Fruit fly (Drosophila melanogaster) whole organism, embryonic: ENCODE results near the gene CG3726.

Experiments used
- CG10321 ChIP-seq: fragments of 200-800 bp; sonication (Bioruptor generic); IDR thresholded peaks from 2 replicates; pipeline ENCODE4 v1.3.6; 2022; ENCODE audit warnings: missing biosample characterization, missing genetic modification characterization
- CG10959 ChIP-seq: fragments of 200-800 bp; sonication (Bioruptor generic); IDR thresholded peaks from 2 replicates; pipeline ENCODE4 v1.3.6; 2022; ENCODE audit warnings: missing biosample characterization, missing genetic modification characterization
- CG11696 ChIP-seq: fragments of 200-800 bp; sonication (Bioruptor generic); IDR thresholded peaks from 2 replicates; pipeline ENCODE4 v1.3.6; 2022; ENCODE audit warnings: missing biosample characterization, missing genetic modification characterization
- CG14441 ChIP-seq: fragments of 200-800 bp; sonication (Bioruptor generic); IDR thresholded peaks from 2 replicates; pipeline ENCODE4 v1.3.6; 2022; ENCODE audit warnings: missing biosample characterization, missing genetic modification characterization
- CG15073 ChIP-seq: fragments of 200-800 bp; sonication (Bioruptor generic); optimal IDR thresholded peaks from 2 replicates; lab custom pipeline; 2016; ENCODE audit warnings: missing biosample characterization, missing genetic modification characterization
- CG18599 ChIP-seq: fragments of 200-800 bp; sonication (Bioruptor generic); optimal IDR thresholded peaks from 3 replicates; lab custom pipeline; 2017; ENCODE audit warnings: missing biosample characterization, missing genetic modification characterization, mild to moderate bottlenecking, moderate library complexity, missing genetic modification reagents
- CG2116 ChIP-seq: fragments of 200-800 bp; sonication (Bioruptor generic); optimal IDR thresholded peaks from 3 replicates; lab custom pipeline; 2018; ENCODE audit warnings: missing biosample characterization, mild to moderate bottlenecking, missing genetic modification characterization
- CG2202 ChIP-seq: fragments of 200-800 bp; sonication (Bioruptor generic); optimal IDR thresholded peaks from 2 replicates; lab custom pipeline; 2018; ENCODE audit warnings: missing biosample characterization, mild to moderate bottlenecking, missing genetic modification characterization
- CG2875 ChIP-seq: fragments of 200-800 bp; sonication (Bioruptor generic); optimal IDR thresholded peaks from 2 replicates; lab custom pipeline; 2017; ENCODE audit warnings: missing biosample characterization, mild to moderate bottlenecking, missing genetic modification characterization, missing genetic modification reagents
- CG4424 ChIP-seq: fragments of 200-800 bp; sonication (Bioruptor generic); optimal IDR thresholded peaks from 3 replicates; lab custom pipeline; 2016; ENCODE audit warnings: missing biosample characterization, missing genetic modification characterization
- CG6689 ChIP-seq: fragments of 200-800 bp; sonication (Bioruptor generic); IDR thresholded peaks from 2 replicates; pipeline ENCODE4 v1.3.6; 2022; ENCODE audit warnings: missing biosample characterization, missing genetic modification characterization
- CG7786 ChIP-seq: fragments of 200-800 bp; sonication (Bioruptor generic); optimal IDR thresholded peaks from 2 replicates; lab custom pipeline; 2016; ENCODE audit warnings: missing biosample characterization, missing genetic modification characterization
- CG8281 ChIP-seq: fragments of 200-800 bp; sonication (Bioruptor generic); optimal IDR thresholded peaks from 2 replicates; lab custom pipeline; 2018; ENCODE audit warnings: missing biosample characterization, mild to moderate bottlenecking, missing genetic modification characterization, moderate library complexity
- CG8765 ChIP-seq: fragments of 200-800 bp; sonication (Bioruptor generic); IDR thresholded peaks from 2 replicates; pipeline ENCODE4 v1.3.6; 2022; ENCODE audit warnings: missing biosample characterization, missing genetic modification characterization
- Dbx ChIP-seq: fragments of 200-800 bp; sonication (Bioruptor generic); IDR thresholded peaks from 3 replicates; pipeline ENCODE4 v1.3.6; 2022; ENCODE audit warnings: missing biosample characterization, missing genetic modification characterization
- Dref ChIP-seq: fragments of 200-800 bp; sonication (Bioruptor generic); IDR thresholded peaks from 2 replicates; pipeline ENCODE4 v1.3.6; 2022; ENCODE audit warnings: missing biosample characterization, missing genetic modification characterization
- Eip74EF ChIP-seq, 2 experiments: fragments of 200-800 bp in 1 of 2; fragments of >200 bp in 1 of 2; sonication (Bioruptor generic) in 1 of 2; optimal IDR thresholded peaks; 2 replicates each; lab custom pipeline; 2017 to 2019; ENCODE audit warnings: missing biosample characterization in 2 of 2, missing genetic modification characterization in 2 of 2, mild to moderate bottlenecking in 1 of 2, moderate library complexity in 1 of 2
- Gug ChIP-seq: fragments of 200-800 bp; sonication (Bioruptor generic); IDR thresholded peaks from 4 replicates; pipeline ENCODE4 v1.3.6; 2022; ENCODE audit warnings: missing biosample characterization, missing genetic modification characterization
- Hand ChIP-seq: fragments of 200-800 bp; sonication (Bioruptor generic); optimal IDR thresholded peaks from 2 replicates; lab custom pipeline; 2017; ENCODE audit warnings: mild to moderate bottlenecking, missing biosample characterization, missing genetic modification reagents, missing genetic modification characterization
- HmgZ ChIP-seq: fragments of 200-800 bp; sonication (Bioruptor generic); optimal IDR thresholded peaks from 2 replicates; lab custom pipeline; 2018; ENCODE audit warnings: missing biosample characterization, mild to moderate bottlenecking, missing genetic modification characterization
- Hsf ChIP-seq: fragments of 200-800 bp; sonication (Bioruptor generic); optimal IDR thresholded peaks from 3 replicates; lab custom pipeline; 2016; ENCODE audit warnings: missing biosample characterization, missing genetic modification characterization
- Nf-YB ChIP-seq: fragments of 200-800 bp; sonication (Bioruptor generic); optimal IDR thresholded peaks from 3 replicates; lab custom pipeline; 2019; ENCODE audit warnings: missing biosample characterization, mild to moderate bottlenecking, missing genetic modification characterization, moderate library complexity
- Rfx ChIP-seq: fragments of 200-800 bp; sonication (Bioruptor generic); IDR thresholded peaks from 2 replicates; pipeline ENCODE4 v1.3.6; 2022; ENCODE audit warnings: missing biosample characterization, missing genetic modification characterization
- Sry-δ ChIP-seq: fragments of 200-800 bp; sonication (Bioruptor generic); optimal IDR thresholded peaks from 2 replicates; lab custom pipeline; 2016; ENCODE audit warnings: missing biosample characterization, missing genetic modification characterization
- Stat92E ChIP-seq, 3 experiments: fragments of >200 bp in 2 of 3; fragments of 200-800 bp in 1 of 3; sonication (Bioruptor generic) in 1 of 3; optimal IDR thresholded peaks; 2 replicates each; lab custom pipeline; 2017 to 2019; ENCODE audit warnings: missing biosample characterization in 3 of 3, missing genetic modification characterization in 3 of 3, mild to moderate bottlenecking in 1 of 3, moderate library complexity in 1 of 3
- Taf1 ChIP-seq: fragments of 200-800 bp; sonication (Bioruptor generic); IDR thresholded peaks from 2 replicates; pipeline ENCODE4 v1.3.6; 2022; ENCODE audit warnings: missing biosample characterization, missing genetic modification characterization
- ab ChIP-seq: fragments of 200-800 bp; sonication (Bioruptor generic); optimal IDR thresholded peaks from 2 replicates; lab custom pipeline; 2016; ENCODE audit warnings: missing biosample characterization, missing genetic modification characterization
- al ChIP-seq: fragments of 200-800 bp; sonication (Bioruptor generic); IDR thresholded peaks from 2 replicates; pipeline ENCODE4 v1.3.6; 2022; ENCODE audit warnings: missing biosample characterization, missing genetic modification characterization
- ap ChIP-seq: fragments of 200-800 bp; sonication (Bioruptor generic); IDR thresholded peaks from 2 replicates; pipeline ENCODE4 v1.3.6; 2022; ENCODE audit warnings: missing biosample characterization, missing genetic modification characterization
- bab2 ChIP-seq: fragments of 200-800 bp; sonication (Bioruptor generic); optimal IDR thresholded peaks from 2 replicates; lab custom pipeline; 2016; ENCODE audit warnings: missing biosample characterization, missing genetic modification characterization
- bigmax ChIP-seq: fragments of 200-800 bp; sonication (Bioruptor generic); optimal IDR thresholded peaks from 2 replicates; lab custom pipeline; 2018; ENCODE audit warnings: missing biosample characterization, mild to moderate bottlenecking, missing genetic modification characterization
- cg ChIP-seq: fragments of 200-800 bp; sonication (Bioruptor generic); optimal IDR thresholded peaks from 3 replicates; lab custom pipeline; 2019; ENCODE audit warnings: missing biosample characterization, mild to moderate bottlenecking, missing genetic modification characterization, moderate library complexity
- chn ChIP-seq: fragments of 200-800 bp; sonication (Bioruptor generic); optimal IDR thresholded peaks from 2 replicates; lab custom pipeline; 2016; ENCODE audit warnings: missing biosample characterization, missing genetic modification characterization
- crc ChIP-seq: fragments of 200-800 bp; sonication (Bioruptor generic); optimal IDR thresholded peaks from 2 replicates; lab custom pipeline; 2016; ENCODE audit warnings: missing biosample characterization, missing genetic modification characterization
- crp ChIP-seq, 2 experiments: fragments of 200-800 bp; sonication (Bioruptor generic); optimal IDR thresholded peaks; 2 replicates in 1 of 2; 3 replicates in 1 of 2; lab custom pipeline; 2017; ENCODE audit warnings: missing biosample characterization in 2 of 2, missing genetic modification characterization in 2 of 2, mild to moderate bottlenecking in 1 of 2, moderate library complexity in 1 of 2
- fd102C ChIP-seq: fragments of 200-800 bp; sonication (Bioruptor generic); optimal IDR thresholded peaks from 2 replicates; lab custom pipeline; 2018; ENCODE audit warnings: missing biosample characterization, mild to moderate bottlenecking, missing genetic modification characterization, moderate library complexity
- gsb ChIP-seq: fragments of 200-800 bp; sonication (Bioruptor generic); IDR thresholded peaks from 2 replicates; pipeline ENCODE4 v1.3.6; 2022; ENCODE audit warnings: missing biosample characterization, missing genetic modification characterization
- hkb ChIP-seq, 2 experiments: fragments of 200-800 bp in 1 of 2; fragments of >200 bp in 1 of 2; sonication (Bioruptor generic) in 1 of 2; IDR thresholded peaks in 1 of 2; optimal IDR thresholded peaks in 1 of 2; 2 replicates each; pipeline versions ENCODE4 v1.3.6 to Lab custom; 2017 to 2022; ENCODE audit warnings: missing biosample characterization in 1 of 2, missing genetic modification characterization in 1 of 2
- inv ChIP-seq: fragments of 200-800 bp; sonication (Bioruptor generic); IDR thresholded peaks from 2 replicates; pipeline ENCODE4 v1.3.6; 2022; ENCODE audit warnings: missing biosample characterization, missing genetic modification characterization; ENCODE audit not compliant: partially characterized antibody
- jumu ChIP-seq: fragments of 200-800 bp; sonication (Bioruptor generic); optimal IDR thresholded peaks from 3 replicates; lab custom pipeline; 2016; ENCODE audit warnings: missing biosample characterization, missing genetic modification characterization
- kay ChIP-seq: fragments of 200-800 bp; sonication (Bioruptor generic); optimal IDR thresholded peaks from 2 replicates; lab custom pipeline; 2016; ENCODE audit warnings: missing biosample characterization, missing genetic modification characterization
- lola ChIP-seq, 3 experiments: fragments of >200 bp in 2 of 3; fragments of 200-800 bp in 1 of 3; sonication (Bioruptor generic) in 1 of 3; optimal IDR thresholded peaks; 2 replicates each; lab custom pipeline; 2017 to 2019; ENCODE audit warnings: missing biosample characterization in 3 of 3, missing genetic modification characterization in 3 of 3, mild to moderate bottlenecking in 1 of 3, moderate library complexity in 1 of 3
- nerfin-1 ChIP-seq: fragments of 200-800 bp; sonication (Bioruptor generic); optimal IDR thresholded peaks from 3 replicates; lab custom pipeline; 2019; ENCODE audit warnings: missing biosample characterization, mild to moderate bottlenecking, missing genetic modification characterization, moderate library complexity
- rib ChIP-seq: fragments of 200-800 bp; sonication (Bioruptor generic); IDR thresholded peaks from 2 replicates; pipeline ENCODE4 v1.3.6; 2022; ENCODE audit warnings: missing biosample characterization, missing genetic modification characterization
- stwl ChIP-seq: fragments of 200-800 bp; sonication (Bioruptor generic); optimal IDR thresholded peaks from 3 replicates; lab custom pipeline; 2018; ENCODE audit warnings: missing biosample characterization, mild to moderate bottlenecking, missing genetic modification characterization, moderate library complexity
- tna ChIP-seq: fragments of 200-800 bp; sonication (Bioruptor generic); IDR thresholded peaks from 2 replicates; pipeline ENCODE4 v1.3.6; 2022; ENCODE audit warnings: missing biosample characterization, missing genetic modification characterization; ENCODE audit not compliant: partially characterized antibody
- toy ChIP-seq: fragments of 200-800 bp; sonication (Bioruptor generic); IDR thresholded peaks from 2 replicates; pipeline ENCODE4 v1.3.6; 2022; ENCODE audit warnings: missing biosample characterization, missing genetic modification characterization
- unpg ChIP-seq: fragments of 200-800 bp; sonication (Bioruptor generic); optimal IDR thresholded peaks from 3 replicates; lab custom pipeline; 2018; ENCODE audit warnings: missing biosample characterization, mild to moderate bottlenecking, missing genetic modification characterization, moderate library complexity
- vfl ChIP-seq: fragments of 200-800 bp; sonication (Bioruptor generic); optimal IDR thresholded peaks from 2 replicates; lab custom pipeline; 2016; ENCODE audit warnings: missing biosample characterization, missing genetic modification characterization

Gene CG3726

DNA sequence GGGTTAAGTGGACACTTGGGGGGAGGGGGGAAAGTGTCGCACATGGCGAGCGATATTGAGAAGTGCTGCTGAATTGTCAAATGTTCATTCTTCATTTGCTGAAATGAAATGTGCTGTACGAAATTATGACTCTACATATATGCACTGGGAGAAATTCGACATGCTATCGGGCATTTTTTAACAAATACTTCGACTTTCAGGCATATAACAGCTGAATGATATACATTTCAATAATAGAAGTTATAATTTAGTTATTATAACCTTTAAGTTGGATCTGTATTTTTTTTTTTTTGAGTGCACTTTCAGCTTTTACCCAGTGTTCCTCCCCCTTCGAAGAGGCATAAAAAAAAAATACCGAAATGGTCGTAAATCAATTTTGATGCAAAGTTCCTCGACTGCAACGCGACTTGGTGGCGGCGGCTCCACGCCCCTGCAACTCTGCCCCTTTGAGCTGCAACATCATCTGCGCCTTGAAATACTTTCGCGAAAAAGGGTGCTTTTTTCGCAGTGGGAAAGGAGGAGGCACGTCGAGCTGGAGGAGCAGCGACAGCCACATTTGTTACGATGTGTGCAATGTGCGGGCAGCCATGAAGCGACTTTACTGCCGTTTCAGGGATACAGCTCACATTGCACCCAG, 56.6 kb downstream of the CG3726 start (continued):
- no peak for TF ChIP-seq rib (GFP tag; lab: Robert Waterston, UW)
- no peak for TF ChIP-seq nerfin-1
- TF ChIP-seq CG15073 (GFP tag; lab: Kevin White, UChicago): no peak
- TF ChIP-seq Sry-δ (GFP tag; lab: Kevin White, UChicago): no peak
- 0 out of 2 replicates have a peak, but pooled peaks have one; percentile 13 for TF ChIP-seq CG10321 (GFP tag; lab: Robert Waterston, UW)
- TF ChIP-seq Dref (GFP tag; lab: Robert Waterston, UW): no peak
- TF ChIP-seq CG6689: peak; percentile 62
- TF ChIP-seq vfl: no peak
- TF ChIP-seq CG18599 (GFP tag; lab: Kevin White, UChicago): no peak
- no peak for TF ChIP-seq Stat92E (GFP tag; optimal IDR thresholded peaks at IDR 0.05; lab: Kevin White, UChicago)
- TF ChIP-seq Dbx: no peak
- no peak for TF ChIP-seq CG8281 (tag; lab: Kevin White, UChicago)
- no peak for TF ChIP-seq CG2116 (GFP tag; lab: Kevin White, UChicago)
- peak; percentile 58 for TF ChIP-seq CG4424 (GFP tag; lab: Kevin White, UChicago)
- TF ChIP-seq Taf1: no peak
- peak; percentile 39 for TF ChIP-seq unpg (GFP tag; lab: Kevin White, UChicago)
- TF ChIP-seq ap (GFP tag; lab: Robert Waterston, UW): no peak
- TF ChIP-seq CG8765 (GFP tag; lab: Robert Waterston, UW): no peak
- TF ChIP-seq lola (GFP tag; optimal IDR thresholded peaks at IDR 0.05; lab: Kevin White, UChicago): peak in 1 of 3 experiments; percentile 31
- TF ChIP-seq CG2875: peak; percentile 9
- no peak for TF ChIP-seq Gug (GFP tag; lab: Robert Waterston, UW)
- TF ChIP-seq gsb: no peak
- no peak for TF ChIP-seq tna (GFP tag; lab: Robert Waterston, UW)
- TF ChIP-seq bigmax: no peak
- TF ChIP-seq stwl (tag; lab: Kevin White, UChicago): no peak
- no peak for TF ChIP-seq jumu (GFP tag; lab: Kevin White, UChicago)
- TF ChIP-seq hkb (optimal IDR thresholded peaks at IDR 0.05; lab: Kevin White, UChicago): no peak
- peak; percentile 25; the same call in 1 of the 2 replicates for TF ChIP-seq hkb (GFP tag; IDR thresholded peaks at IDR 0.05; lab: Robert Waterston, UW)
- TF ChIP-seq Hand: no peak
- no peak for TF ChIP-seq bab2 (GFP tag; lab: Kevin White, UChicago)
- no peak for TF ChIP-seq kay (GFP tag; lab: Kevin White, UChicago)
- TF ChIP-seq CG10959: no peak
- TF ChIP-seq chn (GFP tag; lab: Kevin White, UChicago): no peak
- no peak for TF ChIP-seq crp (GFP tag; optimal IDR thresholded peaks at IDR 0.05; lab: Kevin White, UChicago)
- TF ChIP-seq crc (GFP tag; lab: Kevin White, UChicago): no peak
- TF ChIP-seq fd102C (GFP tag; lab: Kevin White, UChicago): no peak
- TF ChIP-seq CG14441 (GFP tag; lab: Robert Waterston, UW): peak; percentile 35; the same call in 1 of the 2 replicates
- no peak for TF ChIP-seq CG2202
- no peak for TF ChIP-seq cg
- TF ChIP-seq toy: no peak
- no peak for TF ChIP-seq Eip74EF (GFP tag; optimal IDR thresholded peaks at IDR 0.05; lab: Kevin White, UChicago)
- TF ChIP-seq ab (GFP tag; lab: Kevin White, UChicago): no peak
- no peak for TF ChIP-seq inv (GFP tag; lab: Robert Waterston, UW)
- TF ChIP-seq HmgZ (tag; lab: Kevin White, UChicago): no peak
- no peak for TF ChIP-seq al (GFP tag; lab: Robert Waterston, UW)
- TF ChIP-seq Nf-YB (GFP tag; lab: Kevin White, UChicago): no peak
- no peak; the same call in 1 of the 2 replicates for TF ChIP-seq Rfx
- no peak for TF ChIP-seq Hsf (GFP tag; lab: Kevin White, UChicago)
- TF ChIP-seq CG7786 (GFP tag; lab: Kevin White, UChicago): no peak
- TF ChIP-seq CG11696 (GFP tag; lab: Robert Waterston, UW): no peak
